Worm (Caenorhabditis elegans) whole organism, L1 larva: Measurements from ENCODE around the gene C47D12.5.

ENCODE experiments used
- egl-27 ChIP-seq, 2 experiments: fragments of 150-350 bp in 1 of 2; sonication (generic microtip); optimal IDR thresholded peaks; 3 replicates each; lab custom pipeline; 2017 to 2018; ENCODE audit warnings: missing biosample characterization in 2 of 2, missing genetic modification characterization in 2 of 2, missing genetic modification reagents in 2 of 2
- nhr-11 ChIP-seq: fragments of 150-350 bp; optimal IDR thresholded peaks from 2 replicates; lab custom pipeline; 2014; ENCODE audit warnings: missing biosample characterization, missing genetic modification characterization
- ztf-11 ChIP-seq, 2 experiments: sonication (generic microtip); optimal IDR thresholded peaks; 2 replicates each; lab custom pipeline; 2016 to 2017; ENCODE audit warnings: missing genetic modification characterization in 2 of 2, missing biosample characterization in 1 of 2, missing compliant biosample characterization in 1 of 2

DNA sequence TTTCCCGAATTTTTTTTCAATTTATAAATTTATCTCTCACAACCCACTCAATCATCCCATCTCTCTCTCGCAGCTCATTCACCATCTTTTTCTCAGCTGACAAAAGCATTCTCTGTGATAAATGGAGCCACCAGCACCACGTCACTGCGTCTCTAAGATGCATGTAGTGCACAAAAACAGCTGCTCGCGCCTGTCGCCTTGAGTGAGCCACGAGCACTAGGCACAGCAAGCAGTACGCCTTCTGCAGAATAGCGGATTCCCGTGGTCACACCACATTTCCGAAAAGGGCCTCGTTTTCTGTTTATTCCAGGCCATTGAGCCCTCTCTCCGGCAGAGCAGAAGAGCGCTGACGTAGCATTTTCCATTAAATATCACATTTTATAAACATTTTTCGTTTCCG, 28.5 kb upstream of the C47D12.5 start, which contains the start of gene F13D12.10:
- TF ChIP-seq egl-27 (tag; optimal IDR thresholded peaks at IDR 0.05; lab: Kevin White, UChicago) (no peak), ztf-11 (tag; optimal IDR thresholded peaks at IDR 0.05; lab: Kevin White, UChicago) (no peak), nhr-11 (tag; lab: Kevin White, UChicago) (no peak)
